Worm (Caenorhabditis elegans): ENCODE data around the gene idpb-4.

The idpb-4 gene

DNA sequence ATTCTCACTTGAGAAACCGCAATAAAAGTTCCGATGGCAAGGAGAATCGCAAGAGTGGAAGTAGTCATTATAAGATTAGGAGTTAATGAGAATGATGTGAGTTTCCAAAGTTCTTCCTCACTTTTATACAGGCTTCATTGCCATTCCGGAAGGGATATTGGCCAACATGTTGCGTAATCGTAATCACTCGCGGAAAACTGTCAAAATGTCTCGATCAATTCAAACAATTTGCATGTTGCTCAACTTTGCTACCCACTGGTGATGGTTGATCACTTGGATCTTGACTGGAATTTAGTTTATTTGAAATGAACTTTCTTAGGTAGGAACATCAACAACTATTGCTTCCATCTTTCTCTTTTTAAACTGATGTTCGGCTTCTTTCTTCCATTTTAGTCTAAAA is at the start of gene idpb-4:
idpb-4 (minus strand) TSS at position 101 of the 400 bp plus-strand sequence.
- no peak for TF ChIP-seq B0310.2 (tag; optimal IDR thresholded peaks at IDR 0.05)
- no peak for TF ChIP-seq ceh-13 (GFP tag; optimal IDR thresholded peaks at IDR 0.05)
- TF ChIP-seq ama-1 (optimal IDR thresholded peaks at IDR 0.05), result no peak
- no peak for TF ChIP-seq ets-7 (tag; optimal IDR thresholded peaks at IDR 0.05)
- no peak for TF ChIP-seq ceh-36 (tag; optimal IDR thresholded peaks at IDR 0.05)
- TF ChIP-seq hmbx-1 (tag; optimal IDR thresholded peaks at IDR 0.05), result no peak
- no peak for TF ChIP-seq pes-1 (GFP tag; IDR thresholded peaks at IDR 0.05)
- no peak for TF ChIP-seq hmg-4 (GFP tag; optimal IDR thresholded peaks at IDR 0.05)
- TF ChIP-seq tbx-11 (GFP tag; IDR thresholded peaks at IDR 0.05), result no peak

DNA sequence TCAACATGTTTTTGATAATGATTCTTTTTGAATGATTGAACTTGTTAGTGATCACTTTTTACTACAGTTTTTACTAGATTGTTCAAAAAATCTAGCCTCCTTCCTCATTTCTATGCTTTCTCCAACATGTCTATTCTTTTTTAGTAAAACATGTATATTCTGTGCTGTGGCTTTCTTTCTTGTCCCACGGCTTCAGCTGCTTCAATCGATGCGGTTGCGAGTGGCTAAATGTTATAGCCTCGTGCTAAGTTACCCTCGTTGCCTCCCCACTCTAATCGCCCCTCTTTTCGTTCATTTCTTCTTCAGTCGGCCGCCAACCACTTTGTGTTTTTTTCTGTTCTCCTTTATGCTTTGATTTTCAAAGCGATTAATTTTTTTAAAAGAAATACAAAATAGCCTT is 48.5 kb upstream of the idpb-4 start:
- TF ChIP-seq ceh-13 (GFP tag; optimal IDR thresholded peaks at IDR 0.05) (no peak), tbx-11 (GFP tag; IDR thresholded peaks at IDR 0.05) (no peak), scrt-1 (GFP tag; IDR thresholded peaks at IDR 0.05) (no peak), sea-1 (GFP tag; conservative IDR thresholded peaks at IDR 0.05) (no peak), hmbx-1 (tag; optimal IDR thresholded peaks at IDR 0.05) (no peak), pes-1 (GFP tag; IDR thresholded peaks at IDR 0.05) (no peak), ama-1 (optimal IDR thresholded peaks at IDR 0.05) (no peak), tra-4 (tag; optimal IDR thresholded peaks at IDR 0.05) (no peak), ets-7 (tag; optimal IDR thresholded peaks at IDR 0.05) (no peak), aly-1 (tag; optimal IDR thresholded peaks at IDR 0.05) (no peak)

DNA sequence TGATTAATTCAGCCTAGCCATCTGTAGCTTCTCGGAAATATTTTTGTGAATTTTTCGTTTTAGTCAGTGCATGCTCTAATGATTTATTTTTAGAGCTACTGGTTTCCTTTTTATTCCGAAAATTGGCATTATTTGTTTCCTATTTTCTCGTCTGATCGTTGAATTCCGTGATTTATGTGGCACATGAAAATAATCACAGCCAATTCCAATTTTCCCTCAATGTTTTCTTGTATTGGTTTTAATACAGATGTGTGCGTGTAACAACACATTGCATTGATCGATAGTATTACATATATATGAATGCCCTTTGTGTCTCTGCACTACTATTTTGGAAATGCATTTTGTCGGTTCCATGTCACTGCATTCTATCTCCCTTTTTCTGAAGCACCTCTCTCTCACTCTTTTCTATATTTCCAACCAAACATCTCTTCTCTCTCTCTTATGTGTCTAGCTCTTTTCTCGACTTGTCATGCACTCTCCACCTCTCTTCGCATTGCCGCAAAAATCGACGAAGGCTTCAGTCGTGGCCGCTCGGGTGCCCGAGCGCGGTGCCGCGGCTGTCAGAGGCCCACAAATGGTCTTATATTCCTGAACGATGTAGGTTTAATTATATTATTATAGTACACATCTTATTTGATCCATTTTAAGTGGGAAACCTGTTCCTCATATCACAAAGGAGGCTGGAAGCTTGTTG is 47.0 kb upstream of the idpb-4 start:
- TF ChIP-seq hmbx-1 (tag; optimal IDR thresholded peaks at IDR 0.05) (no peak), ceh-36 (tag; optimal IDR thresholded peaks at IDR 0.05) (no peak), ceh-13 (GFP tag; optimal IDR thresholded peaks at IDR 0.05) (no peak), sea-1 (GFP tag; conservative IDR thresholded peaks at IDR 0.05) (no peak), flt-1 (GFP tag; IDR thresholded peaks at IDR 0.05) (no peak), tra-4 (tag; optimal IDR thresholded peaks at IDR 0.05) (no peak), aly-1 (tag; optimal IDR thresholded peaks at IDR 0.05) (no peak), ets-7 (tag; optimal IDR thresholded peaks at IDR 0.05) (no peak), ama-1 (optimal IDR thresholded peaks at IDR 0.05) (no peak), pes-1 (GFP tag; IDR thresholded peaks at IDR 0.05) (no peak), B0310.2 (tag; optimal IDR thresholded peaks at IDR 0.05) (no peak), tbx-11 (GFP tag; IDR thresholded peaks at IDR 0.05) (no peak), hmg-4 (GFP tag; optimal IDR thresholded peaks at IDR 0.05) (no peak), scrt-1 (GFP tag; IDR thresholded peaks at IDR 0.05) (no peak), tbx-37 (GFP tag; conservative IDR thresholded peaks at IDR 0.05) (no peak), hnd-1 (tag; optimal IDR thresholded peaks at IDR 0.05) (no peak), F13C5.2 (tag; optimal IDR thresholded peaks at IDR 0.05) (no peak)

DNA sequence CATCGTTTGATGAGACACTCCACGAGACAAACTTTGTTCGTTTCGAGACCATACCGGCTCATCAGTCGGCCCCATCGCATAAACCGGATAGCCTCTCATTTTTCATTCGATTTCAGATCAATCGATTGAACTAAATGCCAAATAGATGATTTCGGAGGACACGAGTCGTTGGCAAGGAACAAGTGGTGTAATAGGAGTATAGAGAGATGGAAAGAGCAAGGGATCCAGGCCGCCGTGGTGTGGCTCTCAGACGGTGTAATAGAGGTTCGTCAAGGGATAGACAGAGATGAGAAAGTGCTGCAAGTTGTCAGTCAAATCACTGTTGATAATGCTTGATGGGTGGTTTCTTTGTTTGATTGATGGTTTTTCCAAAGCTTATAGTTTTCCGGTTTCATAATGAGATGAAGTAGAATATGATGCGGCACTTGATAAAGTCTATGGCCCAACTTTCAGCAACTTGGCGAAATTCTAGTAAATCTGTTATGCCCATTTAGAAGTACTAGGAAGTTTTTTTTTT is 46.2 kb upstream of the idpb-4 start, which contains the start of gene sgn-1:
sgn-1 (minus strand) TSS at position 220 of the 517 bp plus-strand sequence.
- TF ChIP-seq scrt-1 (GFP tag; IDR thresholded peaks at IDR 0.05) (no peak), sea-1 (GFP tag; conservative IDR thresholded peaks at IDR 0.05) (no peak), hmbx-1 (tag; optimal IDR thresholded peaks at IDR 0.05) (no peak), tra-4 (tag; optimal IDR thresholded peaks at IDR 0.05) (no peak), ets-7 (tag; optimal IDR thresholded peaks at IDR 0.05) (no peak), B0310.2 (tag; optimal IDR thresholded peaks at IDR 0.05) (no peak), ama-1 (optimal IDR thresholded peaks at IDR 0.05) (no peak), ceh-36 (tag; optimal IDR thresholded peaks at IDR 0.05) (no peak)

DNA sequence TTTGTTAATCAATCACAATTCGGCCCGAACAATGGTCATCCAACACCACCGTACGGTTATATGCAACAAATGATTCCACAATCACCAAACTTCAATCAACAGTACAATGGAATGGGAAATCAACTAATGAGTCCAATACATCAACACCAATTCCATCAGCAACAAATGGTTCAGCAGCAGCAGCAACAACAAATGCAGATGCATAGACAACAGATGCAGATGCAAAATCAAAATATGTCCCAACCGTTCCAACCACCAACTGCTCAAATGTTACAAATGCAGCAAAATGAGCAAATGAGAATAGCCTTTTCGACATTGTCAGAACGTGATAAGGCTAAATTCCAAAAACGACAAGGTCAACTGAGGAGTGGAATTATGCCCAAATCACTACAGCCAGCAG is 39.1 kb upstream of the idpb-4 start:
- TF ChIP-seq hnd-1 (tag; optimal IDR thresholded peaks at IDR 0.05), result no peak
- no peak for TF ChIP-seq aly-1 (tag; optimal IDR thresholded peaks at IDR 0.05)

DNA sequence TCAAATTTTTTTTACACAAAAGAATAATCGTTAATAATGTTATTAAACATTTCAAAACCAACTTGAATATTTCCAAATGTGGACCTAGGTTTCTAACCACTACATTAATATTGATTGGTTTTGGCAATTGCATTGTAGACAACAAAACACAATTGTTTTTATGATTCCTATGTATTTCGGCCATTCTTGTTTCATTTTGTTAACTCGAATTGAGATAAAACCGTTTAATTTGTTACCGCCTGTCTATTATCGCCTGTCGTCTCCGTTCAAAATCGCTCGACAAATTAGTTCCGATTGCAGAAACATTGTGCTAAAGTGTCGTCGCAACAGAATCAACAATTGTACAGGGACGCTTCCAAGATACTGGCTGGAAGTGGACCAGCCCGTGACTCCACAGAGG is 33.3 kb upstream of the idpb-4 start, which contains the start of gene let-19:
let-19 (plus strand) TSS at position 301 of the 400 bp plus-strand sequence.
- TF ChIP-seq B0310.2 (tag; optimal IDR thresholded peaks at IDR 0.05), result no peak
- TF ChIP-seq sea-1 (GFP tag; conservative IDR thresholded peaks at IDR 0.05), result no peak
- no peak for TF ChIP-seq ama-1 (optimal IDR thresholded peaks at IDR 0.05)
- no peak for TF ChIP-seq tbx-37 (GFP tag; conservative IDR thresholded peaks at IDR 0.05)
- no peak for TF ChIP-seq F13C5.2 (tag; optimal IDR thresholded peaks at IDR 0.05)
- no peak for TF ChIP-seq hmbx-1 (tag; optimal IDR thresholded peaks at IDR 0.05)
- no peak for TF ChIP-seq hnd-1 (tag; optimal IDR thresholded peaks at IDR 0.05)
- no peak for TF ChIP-seq scrt-1 (GFP tag; IDR thresholded peaks at IDR 0.05)
- no peak for TF ChIP-seq tbx-11 (GFP tag; IDR thresholded peaks at IDR 0.05)
- TF ChIP-seq hmg-4 (GFP tag; optimal IDR thresholded peaks at IDR 0.05), result no peak
- TF ChIP-seq aly-1 (tag; optimal IDR thresholded peaks at IDR 0.05), result no peak
- TF ChIP-seq ceh-36 (tag; optimal IDR thresholded peaks at IDR 0.05), result no peak
- TF ChIP-seq flt-1 (GFP tag; IDR thresholded peaks at IDR 0.05), result no peak
- TF ChIP-seq tra-4 (tag; optimal IDR thresholded peaks at IDR 0.05), result no peak
- no peak for TF ChIP-seq ceh-13 (GFP tag; optimal IDR thresholded peaks at IDR 0.05)
- no peak for TF ChIP-seq ets-7 (tag; optimal IDR thresholded peaks at IDR 0.05)
- no peak for TF ChIP-seq pes-1 (GFP tag; IDR thresholded peaks at IDR 0.05)

DNA sequence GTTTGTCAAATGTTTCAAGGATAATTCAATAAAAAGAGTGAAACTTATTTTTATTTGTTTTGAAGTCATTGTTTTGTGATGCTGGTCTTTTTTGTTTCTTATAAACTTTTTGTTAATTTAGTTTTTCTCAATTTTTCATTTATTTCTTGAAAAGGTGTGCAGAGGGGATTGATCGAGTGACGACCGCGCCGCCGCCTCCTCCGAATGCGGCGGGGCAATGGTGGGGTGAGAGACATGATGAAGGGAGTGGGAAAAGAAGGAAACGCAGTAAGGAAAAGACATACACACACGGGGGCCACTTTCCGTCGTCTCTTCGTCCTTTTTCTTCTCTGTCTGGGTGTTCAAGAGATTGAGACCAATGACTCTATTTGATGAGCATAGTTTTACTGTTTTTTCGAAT is 32.0 kb upstream of the idpb-4 start:
- peak; percentile 53 for TF ChIP-seq F13C5.2 (tag; optimal IDR thresholded peaks at IDR 0.05)
- TF ChIP-seq B0310.2 (tag; optimal IDR thresholded peaks at IDR 0.05), result no peak
- TF ChIP-seq hnd-1 (tag; optimal IDR thresholded peaks at IDR 0.05), result no peak
- no peak for TF ChIP-seq scrt-1 (GFP tag; IDR thresholded peaks at IDR 0.05)
- peak; percentile 69 for TF ChIP-seq hmg-4 (GFP tag; optimal IDR thresholded peaks at IDR 0.05)
- TF ChIP-seq aly-1 (tag; optimal IDR thresholded peaks at IDR 0.05), result no peak

- TF ChIP-seq hmg-4 (GFP tag; optimal IDR thresholded peaks at IDR 0.05) (no peak), flt-1 (GFP tag; IDR thresholded peaks at IDR 0.05) (no peak), ets-7 (tag; optimal IDR thresholded peaks at IDR 0.05) (no peak), F13C5.2 (tag; optimal IDR thresholded peaks at IDR 0.05) (no peak), hnd-1 (tag; optimal IDR thresholded peaks at IDR 0.05) (no peak), tbx-11 (GFP tag; IDR thresholded peaks at IDR 0.05) (no peak), B0310.2 (tag; optimal IDR thresholded peaks at IDR 0.05) (no peak), sea-1 (GFP tag; conservative IDR thresholded peaks at IDR 0.05) (no peak), ama-1 (optimal IDR thresholded peaks at IDR 0.05) (no peak), aly-1 (tag; optimal IDR thresholded peaks at IDR 0.05) (no peak), hmbx-1 (tag; optimal IDR thresholded peaks at IDR 0.05) (no peak), ceh-36 (tag; optimal IDR thresholded peaks at IDR 0.05) (no peak), ceh-13 (GFP tag; optimal IDR thresholded peaks at IDR 0.05) (no peak)
Observed at ce11 chrII:8766897-8767296, 29.5 kb upstream of the idpb-4 start, which contains the start of gene pah-1. TSS of gene pah-1 (minus strand) at chrII:8766997.

All from whole organism, early embryonic.